Fruit fly (Drosophila melanogaster) whole organism, wandering third instar larva: ENCODE results near the gene Rh5.

Experiments used
- Abd-B ChIP-seq: fragments of >200 bp; optimal IDR thresholded peaks from 2 replicates; lab custom pipeline; 2017; ENCODE audit warnings: missing biosample characterization, missing genetic modification characterization
- CG32264 ChIP-seq: fragments of 200-800 bp; sonication (Bioruptor generic); optimal IDR thresholded peaks from 2 replicates; lab custom pipeline; 2016; ENCODE audit warnings: missing biosample characterization, missing genetic modification characterization
- CG9705 ChIP-seq: fragments of 200-800 bp; sonication (Bioruptor generic); optimal IDR thresholded peaks from 2 replicates; lab custom pipeline; 2018; ENCODE audit warnings: missing biosample characterization, mild to moderate bottlenecking, missing genetic modification characterization
- Hr78 ChIP-seq: fragments of >200 bp; optimal IDR thresholded peaks from 2 replicates; lab custom pipeline; 2017; ENCODE audit warnings: missing biosample characterization, missing genetic modification characterization
- Myc ChIP-seq: fragments of >200 bp; optimal IDR thresholded peaks from 2 replicates; lab custom pipeline; 2017
- h ChIP-seq: fragments of 200-800 bp; sonication (Bioruptor generic); optimal IDR thresholded peaks from 3 replicates; lab custom pipeline; 2016; ENCODE audit warnings: missing biosample characterization, mild to moderate bottlenecking, missing genetic modification characterization
- psq ChIP-seq: fragments of 200-800 bp; sonication (Bioruptor generic); optimal IDR thresholded peaks from 3 replicates; lab custom pipeline; 2017; ENCODE audit warnings: missing biosample characterization, mild to moderate bottlenecking, missing genetic modification characterization, moderate library complexity
- usp ChIP-seq: fragments of >200 bp; optimal IDR thresholded peaks from 2 replicates; lab custom pipeline; 2017; ENCODE audit warnings: missing biosample characterization, missing genetic modification characterization

DNA sequence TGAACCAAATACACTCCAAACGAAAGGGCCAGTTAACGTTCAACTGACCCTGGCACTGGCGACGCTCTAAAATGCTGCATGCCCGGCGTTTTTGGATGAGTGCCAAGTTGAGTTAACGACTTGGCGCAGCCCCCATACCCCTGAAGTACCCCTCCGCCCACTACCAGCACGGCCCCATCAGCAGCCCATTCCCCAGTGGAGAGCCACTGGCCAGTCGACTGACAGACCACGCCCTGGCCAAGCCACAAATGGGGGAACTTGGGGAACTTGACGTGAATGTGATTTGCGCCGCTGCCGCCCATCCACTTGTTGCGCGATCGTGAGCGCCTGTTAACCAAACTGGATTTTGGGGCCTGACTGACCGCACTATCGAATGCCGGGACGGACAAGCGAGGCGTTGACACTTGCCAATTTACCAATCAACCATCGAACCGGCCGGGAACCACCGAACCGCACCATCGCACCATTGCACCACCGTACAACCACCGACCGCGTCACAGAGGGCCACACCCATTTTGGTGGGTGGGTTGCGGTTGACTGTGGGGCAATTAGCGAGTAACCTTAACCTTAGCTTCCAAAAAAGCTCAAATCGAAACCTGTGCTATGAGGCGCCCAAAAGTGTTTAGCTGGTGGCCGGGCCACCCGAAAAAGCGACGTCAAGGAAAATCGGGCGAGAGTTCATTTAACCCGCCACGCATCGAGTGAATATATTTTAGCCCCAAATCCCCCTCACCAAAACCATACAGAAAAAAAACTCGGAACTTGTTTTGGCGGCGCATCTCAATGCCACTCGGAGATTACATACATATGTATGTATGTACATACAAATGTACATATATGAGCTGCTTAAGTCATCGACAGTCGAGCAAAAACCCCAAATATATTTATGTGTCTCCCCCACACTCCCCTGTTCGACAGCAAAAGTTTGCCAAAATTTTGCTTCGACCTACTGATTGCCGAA is 2.2 kb upstream of the Rh5 start:
- TF ChIP-seq h (GFP tag; lab: Kevin White, UChicago) (no peak), Abd-B (GFP tag; lab: Kevin White, UChicago) (no peak), usp (no peak), psq (GFP tag; lab: Kevin White, UChicago) (peak; percentile 5), Myc (lab: Kevin White, UChicago) (no peak), CG9705 (GFP tag; lab: Kevin White, UChicago) (no peak), Hr78 (GFP tag; lab: Kevin White, UChicago) (no peak), CG32264 (GFP tag; lab: Kevin White, UChicago) (no peak)
